Fruit fly (Drosophila melanogaster): ENCODE measurements around the gene CG13078.

Gene CG13078

dm6 chr2L:19517154-19517814, 46.4 kb upstream of the CG13078 start, which contains the start of gene Hasp (continued):
- TF ChIP-seq Dek (tag; optimal IDR thresholded peaks at IDR 0.05) (peak; percentile 18), btn (GFP tag; optimal IDR thresholded peaks at IDR 0.05) (no peak), E2f1 (GFP tag; IDR thresholded peaks at IDR 0.05) (no peak), Hr39 (optimal IDR thresholded peaks at IDR 0.05) (no peak), CG34224 (GFP tag; IDR thresholded peaks at IDR 0.05; ENCODE audit: partially characterized antibody) (peak; percentile 87), pho (GFP tag; optimal IDR thresholded peaks at IDR 0.05) (no peak), vnd (GFP tag; IDR thresholded peaks at IDR 0.05; ENCODE audit: partially characterized antibody) (peak; percentile 74), Myb (GFP tag; optimal IDR thresholded peaks at IDR 0.05) (peak; percentile 21), en (GFP tag; optimal IDR thresholded peaks at IDR 0.05) (no peak), CG17612 (GFP tag; IDR thresholded peaks at IDR 0.05) (no peak), ap (GFP tag; IDR thresholded peaks at IDR 0.05) (peak; percentile 50), jigr1 (GFP tag; IDR thresholded peaks at IDR 0.05) (no peak), CG15479 (GFP tag; optimal IDR thresholded peaks at IDR 0.05) (no peak), PHDP (tag; optimal IDR thresholded peaks at IDR 0.05) (peak; percentile 61), zf30C (GFP tag; optimal IDR thresholded peaks at IDR 0.05) (no peak), Abd-B (GFP tag; optimal IDR thresholded peaks at IDR 0.05) (peak; percentile 41), MTF-1 (GFP tag; optimal IDR thresholded peaks at IDR 0.05; ENCODE audit: borderline replicate concordance) (peak; percentile 4), CG10209 (GFP tag; optimal IDR thresholded peaks at IDR 0.05) (peak; percentile 26), ERR (GFP tag; optimal IDR thresholded peaks at IDR 0.05) (no peak), CG6854 (GFP tag; optimal IDR thresholded peaks at IDR 0.05) (peak; percentile 46), CG6272 (GFP tag; IDR thresholded peaks at IDR 0.05) (no peak), Antp (GFP tag; optimal IDR thresholded peaks at IDR 0.05) (no peak), Xrp1 (GFP tag; IDR thresholded peaks at IDR 0.05) (peak; percentile 67), knrl (GFP tag; IDR thresholded peaks at IDR 0.05; ENCODE audit: partially characterized antibody) (peak; percentile 46; the same call in 2 of the 3 replicates), CG1647 (GFP tag; optimal IDR thresholded peaks at IDR 0.05) (peak; percentile 7), Hr78 (GFP tag; optimal IDR thresholded peaks at IDR 0.05) (no peak), MBD-R2 (GFP tag; IDR thresholded peaks at IDR 0.05) (peak; percentile 39; the same call in 1 of the 2 replicates), nerfin-1 (tag; optimal IDR thresholded peaks at IDR 0.05) (peak; percentile 40), Bdp1 (GFP tag; optimal IDR thresholded peaks at IDR 0.05) (no peak), HLH4C (GFP tag; IDR thresholded peaks at IDR 0.05; ENCODE audit: partially characterized antibody) (peak; percentile 94), CkIIα-i1 (GFP tag; IDR thresholded peaks at IDR 0.05) (no peak), Lpt (GFP tag; optimal IDR thresholded peaks at IDR 0.05) (no peak), CG12299 (tag; optimal IDR thresholded peaks at IDR 0.05) (no peak), Ravus (GFP tag; IDR thresholded peaks at IDR 0.05) (no peak), CG17802 (tag; optimal IDR thresholded peaks at IDR 0.05) (no peak), rib (GFP tag; IDR thresholded peaks at IDR 0.05) (no peak), odd (GFP tag; optimal IDR thresholded peaks at IDR 0.05) (no peak), usp (GFP tag; optimal IDR thresholded peaks at IDR 0.05) (no peak), Dfd (GFP tag; optimal IDR thresholded peaks at IDR 0.05) (no peak), chm (GFP tag; IDR thresholded peaks at IDR 0.05) (no peak; the same call in 1 of the 2 replicates), luna (GFP tag; optimal IDR thresholded peaks at IDR 0.05) (no peak), Oli (tag; optimal IDR thresholded peaks at IDR 0.05) (peak; percentile 63), Lhr (GFP tag; optimal IDR thresholded peaks at IDR 0.05) (no peak), gce (GFP tag; IDR thresholded peaks at IDR 0.05) (no peak), CG14050 (GFP tag; IDR thresholded peaks at IDR 0.05) (peak; percentile 9; the same call in 1 of the 3 replicates), CG12104 (GFP tag; optimal IDR thresholded peaks at IDR 0.05) (peak; percentile 36), CG34422 (GFP tag; IDR thresholded peaks at IDR 0.05) (peak; percentile 30; the same call in 1 of the 3 replicates), slou (GFP tag; optimal IDR thresholded peaks at IDR 0.05) (peak; percentile 40), Ets97D (GFP tag; optimal IDR thresholded peaks at IDR 0.05) (peak; percentile 55), Hey (tag; optimal IDR thresholded peaks at IDR 0.05) (no peak), seq (GFP tag; IDR thresholded peaks at IDR 0.05) (0 out of 2 replicates have a peak, but pooled peaks have one; percentile 6)
